Worm (Caenorhabditis elegans) whole organism, L1 larva: Measurements from ENCODE around the gene C05C10.7.

Experiments
- Y116A8C.19 ChIP-seq: sonication (generic microtip); optimal IDR thresholded peaks from 2 replicates; lab custom pipeline; 2016; ENCODE audit warnings: missing compliant biosample characterization, missing genetic modification characterization, borderline replicate concordance
- aha-1 ChIP-seq: fragments of 150-350 bp; optimal IDR thresholded peaks from 2 replicates; lab custom pipeline; 2014; ENCODE audit warnings: missing biosample characterization, missing genetic modification characterization
- alr-1 ChIP-seq: fragments of 200-800 bp; sonication (Bioruptor generic); optimal IDR thresholded peaks from 2 replicates; lab custom pipeline; 2018; ENCODE audit warnings: borderline replicate concordance, mild to moderate bottlenecking, missing genetic modification characterization, missing compliant biosample characterization
- ama-1 ChIP-seq: fragments of 150-350 bp; optimal IDR thresholded peaks from 2 replicates; lab custom pipeline; 2014
- ceh-88 ChIP-seq: fragments of 200-800 bp; sonication (Bioruptor generic); IDR thresholded peaks from 2 replicates; pipeline ENCODE4 v1.3.6; 2022; ENCODE audit warnings: missing genetic modification characterization, missing compliant biosample characterization
- dpl-1 ChIP-seq, 3 experiments: fragments of 150-350 bp in 2 of 3; sonication (generic microtip) in 1 of 3; optimal IDR thresholded peaks; 2 replicates each; lab custom pipeline; 2014 to 2017; ENCODE audit warnings: missing biosample characterization in 3 of 3, missing genetic modification characterization in 3 of 3, missing genetic modification reagents in 3 of 3
- efl-1 ChIP-seq, 4 experiments: fragments of 150-350 bp; optimal IDR thresholded peaks in 3 of 4; peaks in 1 of 4; 1 replicate in 1 of 4; 2 replicates in 3 of 4; lab custom pipeline; 2014; ENCODE audit warnings: missing biosample characterization in 2 of 4, missing genetic modification characterization in 2 of 4, missing genetic modification reagents in 2 of 4
- egl-13 ChIP-seq: sonication (generic microtip); optimal IDR thresholded peaks from 2 replicates; lab custom pipeline; 2016; ENCODE audit warnings: missing genotype, missing genetic modification reagents, missing genetic modification characterization, missing compliant biosample characterization
- elt-2 ChIP-seq: sonication (generic microtip); optimal IDR thresholded peaks from 2 replicates; lab custom pipeline; 2016; ENCODE audit warnings: missing genetic modification characterization, mild to moderate bottlenecking, inconsistent platforms, missing compliant biosample characterization, missing genetic modification reagents
- elt-3 ChIP-seq, 6 experiments: fragments of 150-350 bp in 1 of 6; sonication (generic microtip); optimal IDR thresholded peaks; 2 replicates each; lab custom pipeline; 2017 to 2018; ENCODE audit warnings: missing biosample characterization in 6 of 6, missing genetic modification characterization in 6 of 6, inconsistent platforms in 1 of 6
- fkh-8 ChIP-seq: sonication (generic microtip); optimal IDR thresholded peaks from 2 replicates; lab custom pipeline; 2016; ENCODE audit warnings: mild to moderate bottlenecking, missing genetic modification characterization, missing compliant biosample characterization
- fos-1 ChIP-seq: fragments of 150-350 bp; optimal IDR thresholded peaks from 2 replicates; lab custom pipeline; 2014; ENCODE audit warnings: missing biosample characterization, missing genetic modification characterization
- grh-1 ChIP-seq: fragments of 200-800 bp; sonication (Bioruptor generic); IDR thresholded peaks from 2 replicates; pipeline ENCODE4 v1.3.6; 2022; ENCODE audit warnings: missing genetic modification reagents, missing genetic modification characterization, missing compliant biosample characterization
- hlh-17 ChIP-seq: fragments of 200-800 bp; sonication (Bioruptor generic); optimal IDR thresholded peaks from 2 replicates; lab custom pipeline; 2018; ENCODE audit warnings: missing genetic modification characterization, mild to moderate bottlenecking, missing compliant biosample characterization, moderate library complexity, borderline replicate concordance
- hlh-4 ChIP-seq: sonication (generic microtip); optimal IDR thresholded peaks from 2 replicates; lab custom pipeline; 2016; ENCODE audit warnings: mild to moderate bottlenecking, missing genetic modification characterization, missing compliant biosample characterization
- hpl-2 ChIP-seq: fragments of 150-350 bp; optimal IDR thresholded peaks from 2 replicates; lab custom pipeline; 2014; ENCODE audit warnings: missing biosample characterization, missing genetic modification reagents, missing genetic modification characterization
- irx-1 ChIP-seq: sonication (generic microtip); optimal IDR thresholded peaks from 2 replicates; lab custom pipeline; 2016; ENCODE audit warnings: missing genetic modification characterization, missing compliant biosample characterization
- isw-1 ChIP-seq: fragments of 200-800 bp; sonication (Bioruptor generic); IDR thresholded peaks from 2 replicates; pipeline ENCODE4 v1.3.6; 2022; ENCODE audit warnings: missing genetic modification characterization, missing compliant biosample characterization
- lin-14 ChIP-seq: fragments of 200-800 bp; sonication (Bioruptor generic); optimal IDR thresholded peaks from 2 replicates; lab custom pipeline; 2018; ENCODE audit warnings: mild to moderate bottlenecking, missing genetic modification characterization, moderate library complexity, missing compliant biosample characterization
- lin-35 ChIP-seq, 2 experiments: fragments of 150-350 bp; optimal IDR thresholded peaks; 2 replicates each; lab custom pipeline; 2014; ENCODE audit warnings: missing biosample characterization in 2 of 2, missing genetic modification characterization in 2 of 2, missing genetic modification reagents in 2 of 2
- lin-39 ChIP-seq: fragments of 150-350 bp; optimal IDR thresholded peaks from 2 replicates; lab custom pipeline; 2014; ENCODE audit warnings: missing biosample characterization, missing genetic modification reagents, missing genetic modification characterization
- lir-3 ChIP-seq: sonication (generic microtip); optimal IDR thresholded peaks from 2 replicates; lab custom pipeline; 2016; ENCODE audit warnings: mild to moderate bottlenecking, missing genetic modification characterization, moderate library complexity, missing compliant biosample characterization; ENCODE audit not compliant: poor library complexity
- lsy-2 ChIP-seq, 2 experiments: fragments of 150-350 bp; optimal IDR thresholded peaks; 2 replicates each; lab custom pipeline; 2014; ENCODE audit warnings: missing biosample characterization in 2 of 2, missing genetic modification characterization in 2 of 2
- mab-9 ChIP-seq: fragments of 200-800 bp; sonication (Bioruptor generic); IDR thresholded peaks from 2 replicates; pipeline ENCODE4 v1.3.6; 2022; ENCODE audit warnings: missing genetic modification reagents, missing genetic modification characterization, missing compliant biosample characterization
- mdl-1 ChIP-seq, 2 experiments: fragments of 150-350 bp; optimal IDR thresholded peaks; 2 replicates each; lab custom pipeline; 2014 to 2017; ENCODE audit warnings: missing biosample characterization in 2 of 2, missing genetic modification characterization in 2 of 2, inconsistent platforms in 1 of 2
- mef-2 ChIP-seq: fragments of 150-350 bp; optimal IDR thresholded peaks from 2 replicates; lab custom pipeline; 2014; ENCODE audit warnings: missing biosample characterization, missing genetic modification characterization
- mep-1 ChIP-seq: fragments of 150-350 bp; optimal IDR thresholded peaks from 2 replicates; lab custom pipeline; 2014; ENCODE audit warnings: missing biosample characterization, missing genetic modification characterization
- nhr-11 ChIP-seq: fragments of 150-350 bp; optimal IDR thresholded peaks from 2 replicates; lab custom pipeline; 2014; ENCODE audit warnings: missing biosample characterization, missing genetic modification characterization
- nhr-20 ChIP-seq: sonication (generic microtip); optimal IDR thresholded peaks from 2 replicates; lab custom pipeline; 2016; ENCODE audit warnings: mild to moderate bottlenecking, missing genetic modification characterization, missing compliant biosample characterization
- nhr-237 ChIP-seq: fragments of 150-350 bp; optimal IDR thresholded peaks from 2 replicates; lab custom pipeline; 2014; ENCODE audit warnings: missing biosample characterization, missing genetic modification characterization
- nhr-28 ChIP-seq: fragments of 150-350 bp; optimal IDR thresholded peaks from 2 replicates; lab custom pipeline; 2014; ENCODE audit warnings: missing biosample characterization, missing genetic modification characterization
- nhr-47 ChIP-seq: sonication (generic microtip); optimal IDR thresholded peaks from 2 replicates; lab custom pipeline; 2016; ENCODE audit warnings: mild to moderate bottlenecking, missing genetic modification characterization, moderate library complexity, missing compliant biosample characterization
- nhr-77 ChIP-seq: fragments of 150-350 bp; optimal IDR thresholded peaks from 2 replicates; lab custom pipeline; 2014; ENCODE audit warnings: missing biosample characterization, missing genetic modification characterization
- nhr-85 ChIP-seq: sonication (generic microtip); peaks from one replicate; lab custom pipeline; 2016; ENCODE audit warnings: missing genetic modification characterization, inconsistent platforms, missing compliant biosample characterization
- nhr-90 ChIP-seq: sonication (generic microtip); optimal IDR thresholded peaks from 2 replicates; lab custom pipeline; 2016; ENCODE audit warnings: mild to moderate bottlenecking, missing genetic modification characterization, missing compliant biosample characterization; ENCODE audit not compliant: poor library complexity
- pag-3 ChIP-seq: sonication (generic microtip); optimal IDR thresholded peaks from 2 replicates; lab custom pipeline; 2017; ENCODE audit warnings: missing genetic modification characterization, mild to moderate bottlenecking, missing compliant biosample characterization, antibody characterized with exemption, borderline replicate concordance; ENCODE audit not compliant: insufficient read depth
- pax-3 ChIP-seq: fragments of 200-800 bp; sonication (Bioruptor generic); optimal IDR thresholded peaks from 2 replicates; lab custom pipeline; 2018; ENCODE audit warnings: mild to moderate bottlenecking, missing genetic modification characterization, moderate library complexity, missing compliant biosample characterization
- pqm-1 ChIP-seq: sonication (generic microtip); optimal IDR thresholded peaks from 3 replicates; lab custom pipeline; 2017; ENCODE audit warnings: missing biosample characterization, missing genetic modification characterization
- snpc-4 ChIP-seq: fragments of 150-350 bp; optimal IDR thresholded peaks from 2 replicates; lab custom pipeline; 2014; ENCODE audit warnings: missing biosample characterization, missing genetic modification characterization
- snu-23 ChIP-seq: sonication (generic microtip); optimal IDR thresholded peaks from 2 replicates; lab custom pipeline; 2016; ENCODE audit warnings: missing genetic modification characterization, missing compliant biosample characterization
- sptf-1 ChIP-seq: fragments of 150-350 bp; optimal IDR thresholded peaks from 2 replicates; lab custom pipeline; 2014; ENCODE audit warnings: missing biosample characterization, missing genetic modification characterization
- sup-37 ChIP-seq: fragments of 200-800 bp; sonication (Bioruptor generic); optimal IDR thresholded peaks from 2 replicates; lab custom pipeline; 2018; ENCODE audit warnings: mild to moderate bottlenecking, missing genetic modification characterization, missing compliant biosample characterization
- tbx-2 ChIP-seq: sonication (generic microtip); optimal IDR thresholded peaks from 2 replicates; lab custom pipeline; 2016; ENCODE audit warnings: missing genetic modification characterization, missing compliant biosample characterization
- unc-130 ChIP-seq: fragments of 150-350 bp; optimal IDR thresholded peaks from 2 replicates; lab custom pipeline; 2017; ENCODE audit warnings: missing biosample characterization, missing genetic modification characterization, inconsistent platforms
- unc-62 ChIP-seq: fragments of 150-350 bp; optimal IDR thresholded peaks from 2 replicates; lab custom pipeline; 2014; ENCODE audit warnings: missing biosample characterization, missing genetic modification reagents, missing genetic modification characterization
- unc-86 ChIP-seq: sonication (generic microtip); optimal IDR thresholded peaks from 2 replicates; lab custom pipeline; 2016; ENCODE audit warnings: missing genetic modification characterization, missing compliant biosample characterization
- vab-15 ChIP-seq: sonication (generic microtip); optimal IDR thresholded peaks from 2 replicates; lab custom pipeline; 2017; ENCODE audit warnings: missing genotype, mild to moderate bottlenecking, missing genetic modification characterization, missing compliant biosample characterization
- xbp-1 ChIP-seq: sonication (generic microtip); optimal IDR thresholded peaks from 2 replicates; lab custom pipeline; 2016; ENCODE audit warnings: missing genetic modification characterization, missing compliant biosample characterization
- zip-4 ChIP-seq: fragments of 200-800 bp; sonication (Bioruptor generic); optimal IDR thresholded peaks from 2 replicates; lab custom pipeline; 2018; ENCODE audit warnings: mild to moderate bottlenecking, missing genetic modification characterization, moderate library complexity, missing compliant biosample characterization
- ztf-11 ChIP-seq, 2 experiments: sonication (generic microtip); optimal IDR thresholded peaks; 2 replicates each; lab custom pipeline; 2016 to 2017; ENCODE audit warnings: missing genetic modification characterization in 2 of 2, missing biosample characterization in 1 of 2, missing compliant biosample characterization in 1 of 2
- ztf-4 ChIP-seq: fragments of 150-350 bp; optimal IDR thresholded peaks from 2 replicates; lab custom pipeline; 2014; ENCODE audit warnings: missing biosample characterization, missing genetic modification characterization

C05C10.7 gene

DNA sequence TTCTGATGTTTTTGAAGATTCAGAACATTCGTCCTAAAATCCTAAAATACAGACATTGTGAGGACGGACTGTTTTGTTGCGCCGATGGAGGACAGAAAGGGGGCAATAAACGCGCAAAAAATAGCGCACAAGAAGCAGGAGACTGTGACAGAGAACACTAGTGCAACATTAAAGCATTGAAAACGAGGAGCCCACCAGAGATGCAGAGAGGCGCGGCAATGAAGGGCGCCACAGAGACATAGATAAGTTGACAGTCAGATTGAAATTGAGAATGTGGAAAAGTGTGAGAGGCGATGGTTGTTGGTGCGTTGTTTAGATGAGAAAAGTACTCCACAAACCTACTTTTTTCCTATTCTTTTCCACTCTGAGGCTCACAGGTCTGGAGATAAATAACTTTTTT is 36.2 kb upstream of the C05C10.7 start, which contains the start of gene aakg-5 (continued):
- peak; percentile 88 for TF ChIP-seq nhr-47 (tag; lab: Kevin White, UChicago)
- TF ChIP-seq nhr-11 = peak; percentile 79
- TF ChIP-seq elt-2 (tag; lab: Kevin White, UChicago) = peak; percentile 80
- no peak for TF ChIP-seq egl-13 (tag; lab: Kevin White, UChicago)
- TF ChIP-seq sptf-1 (tag; lab: Kevin White, UChicago) = no peak
- no peak for TF ChIP-seq mef-2 (tag; lab: Kevin White, UChicago)
- TF ChIP-seq nhr-20 (tag; lab: Kevin White, UChicago) = peak; percentile 94
- TF ChIP-seq vab-15 (tag; lab: Kevin White, UChicago) = no peak
- no peak for TF ChIP-seq unc-62 (GFP tag; lab: Kevin White, UChicago)
- no peak for TF ChIP-seq zip-4 (GFP tag; lab: Kevin White, UChicago)
- no peak for TF ChIP-seq alr-1 (tag; lab: Kevin White, UChicago)
- TF ChIP-seq fkh-8 (tag; lab: Kevin White, UChicago) = peak; percentile 57
- TF ChIP-seq aha-1 = no peak
- TF ChIP-seq fos-1 (tag; lab: Kevin White, UChicago) = peak; percentile 67
- TF ChIP-seq unc-130 (tag; lab: Kevin White, UChicago) = peak; percentile 54
- TF ChIP-seq nhr-90 = peak; percentile 85
- peak; percentile 51 for TF ChIP-seq lir-3 (tag; lab: Kevin White, UChicago)
- peak; percentile 41 for TF ChIP-seq snpc-4 (tag; lab: Kevin White, UChicago)
- TF ChIP-seq snu-23 (GFP tag; lab: Kevin White, UChicago) = peak; percentile 92
- TF ChIP-seq ztf-4 (tag; lab: Kevin White, UChicago) = peak; percentile 63
- TF ChIP-seq lin-39 (tag; lab: Kevin White, UChicago) = peak; percentile 46
- peak; percentile 90 for TF ChIP-seq nhr-77 (tag; lab: Kevin White, UChicago)
- TF ChIP-seq ceh-88 (GFP tag; lab: Robert Waterston, UW) = peak; percentile 37; the same call in 1 of the 2 replicates
- TF ChIP-seq pax-3 (tag; lab: Kevin White, UChicago) = peak; percentile 21
- TF ChIP-seq hlh-17 (GFP tag; lab: Kevin White, UChicago) = no peak
- TF ChIP-seq elt-3 (tag; optimal IDR thresholded peaks at IDR 0.05; lab: Kevin White, UChicago) = peak in 5 of 6 experiments; percentile 36 to 86 (median 56)
- peak; percentile 66 for TF ChIP-seq irx-1 (tag; lab: Kevin White, UChicago)
- TF ChIP-seq nhr-85 (tag; lab: Kevin White, UChicago) = peak; percentile 99
- peak in 1 of 2 experiments; percentile 87 for TF ChIP-seq mdl-1 (tag; optimal IDR thresholded peaks at IDR 0.05; lab: Kevin White, UChicago)
- peak; percentile 88 for TF ChIP-seq grh-1 (GFP tag; lab: Robert Waterston, UW)
- peak; percentile 59 to 66 (median 62) for TF ChIP-seq dpl-1 (GFP tag; optimal IDR thresholded peaks at IDR 0.05; lab: Kevin White, UChicago)
- TF ChIP-seq mep-1 (tag; lab: Kevin White, UChicago) = peak; percentile 72
- TF ChIP-seq lsy-2 (tag; optimal IDR thresholded peaks at IDR 0.05; lab: Kevin White, UChicago) = peak; percentile 78 to 89
- TF ChIP-seq pag-3 (tag; lab: Kevin White, UChicago) = no peak
- no peak for TF ChIP-seq hpl-2 (GFP tag; lab: Kevin White, UChicago)
- no peak for TF ChIP-seq hlh-4 (tag; lab: Kevin White, UChicago)
- TF ChIP-seq unc-86 (tag; lab: Kevin White, UChicago) = peak; percentile 77
- TF ChIP-seq xbp-1 (tag; lab: Kevin White, UChicago) = peak; percentile 79
- TF ChIP-seq tbx-2 = peak; percentile 92

DNA sequence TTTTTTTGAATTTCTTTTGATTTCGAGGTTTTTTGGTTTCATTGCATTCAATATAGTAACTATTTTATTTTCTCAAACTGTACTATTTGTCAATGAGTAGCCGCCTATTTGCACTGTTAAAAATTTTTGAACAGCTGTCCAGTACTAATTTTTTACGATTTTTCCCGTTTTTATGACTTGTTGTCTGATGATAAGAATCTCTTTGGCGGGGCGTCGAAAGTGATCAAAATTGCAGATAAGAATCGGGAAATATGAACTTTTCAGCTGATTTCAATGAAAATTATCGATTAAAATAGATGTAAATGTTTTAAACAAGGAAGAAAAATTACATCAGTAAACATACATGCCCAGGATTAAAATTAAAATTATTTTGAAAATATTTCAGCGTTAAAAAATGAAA is 35.4 kb upstream of the C05C10.7 start:
- TF ChIP-seq mab-9 (GFP tag; lab: Robert Waterston, UW) = no peak
- TF ChIP-seq ama-1 = no peak
- TF ChIP-seq lin-14 = peak; percentile 64
- TF ChIP-seq nhr-28 = no peak
- TF ChIP-seq mef-2 (tag; lab: Kevin White, UChicago) = no peak
- peak; percentile 89 for TF ChIP-seq nhr-85 (tag; lab: Kevin White, UChicago)
- TF ChIP-seq Y116A8C.19 (tag; lab: Kevin White, UChicago) = no peak
- no peak for TF ChIP-seq ztf-11 (tag; optimal IDR thresholded peaks at IDR 0.05; lab: Kevin White, UChicago)
- TF ChIP-seq sup-37 (GFP tag; lab: Kevin White, UChicago) = no peak
- no peak for TF ChIP-seq elt-3 (tag; optimal IDR thresholded peaks at IDR 0.05; lab: Kevin White, UChicago)
- no peak for TF ChIP-seq isw-1 (GFP tag; lab: Robert Waterston, UW)
- TF ChIP-seq efl-1 (optimal IDR thresholded peaks at IDR 0.05; lab: Kevin White, UChicago) = no peak
- peak in 1 of 2 experiments; percentile 1 for TF ChIP-seq efl-1 (GFP tag; optimal IDR thresholded peaks at IDR 0.05 in 1 of 2; lab: Kevin White, UChicago)
- no peak for TF ChIP-seq nhr-237 (tag; lab: Kevin White, UChicago)
- TF ChIP-seq pqm-1 (tag; lab: Kevin White, UChicago) = no peak
- no peak for TF ChIP-seq fkh-8 (tag; lab: Kevin White, UChicago)
- peak; percentile 8 for TF ChIP-seq nhr-20 (tag; lab: Kevin White, UChicago)
- peak in 1 of 2 experiments; percentile 21 for TF ChIP-seq lin-35 (GFP tag; optimal IDR thresholded peaks at IDR 0.05; lab: Kevin White, UChicago)
